Worm (Caenorhabditis elegans): ENCODE measurements around the gene C39B10.5.

The C39B10.5 gene

DNA sequence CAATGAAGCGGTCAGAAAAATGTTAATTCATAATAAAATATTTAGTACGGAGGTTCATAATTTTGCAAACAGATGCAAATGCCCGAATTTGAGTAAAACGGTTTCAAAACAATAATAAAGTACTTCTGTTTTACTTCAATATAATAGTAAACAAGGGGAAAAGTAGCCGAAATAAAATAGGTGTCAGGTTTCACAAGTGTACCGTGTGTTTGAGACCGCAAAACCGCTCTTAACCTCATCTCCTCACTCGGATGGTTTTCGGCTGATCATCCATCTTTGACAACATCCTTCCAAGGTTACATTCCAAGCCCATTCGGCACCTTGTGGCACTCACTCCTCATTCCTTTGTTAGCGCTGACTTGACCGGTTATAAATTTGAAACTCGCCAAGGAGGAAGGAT lies 9.7 kb upstream of the C39B10.5 start:
- TF ChIP-seq F13H6.1 (tag; optimal IDR thresholded peaks at IDR 0.05) (no peak), nhr-10 (tag; optimal IDR thresholded peaks at IDR 0.05) (no peak), alr-1 (tag; optimal IDR thresholded peaks at IDR 0.05) (no peak), unc-62 (GFP tag; optimal IDR thresholded peaks at IDR 0.05) (no peak), ama-1 (optimal IDR thresholded peaks at IDR 0.05) (no peak), nhr-237 (tag; optimal IDR thresholded peaks at IDR 0.05) (no peak), ztf-11 (tag; optimal IDR thresholded peaks at IDR 0.05) (no peak), sem-4 (tag; optimal IDR thresholded peaks at IDR 0.05) (no peak), ZK546.5 (tag; optimal IDR thresholded peaks at IDR 0.05) (no peak), mab-5 (tag; optimal IDR thresholded peaks at IDR 0.05) (no peak), egl-27 (tag; optimal IDR thresholded peaks at IDR 0.05) (no peak), aly-2 (tag; optimal IDR thresholded peaks at IDR 0.05) (no peak), unc-39 (tag; optimal IDR thresholded peaks at IDR 0.05) (no peak), lsy-2 (tag; optimal IDR thresholded peaks at IDR 0.05) (no peak), elt-1 (tag; optimal IDR thresholded peaks at IDR 0.05) (no peak), unc-55 (GFP tag; optimal IDR thresholded peaks at IDR 0.05) (no peak), sma-3 (GFP tag; optimal IDR thresholded peaks at IDR 0.05) (no peak)

DNA sequence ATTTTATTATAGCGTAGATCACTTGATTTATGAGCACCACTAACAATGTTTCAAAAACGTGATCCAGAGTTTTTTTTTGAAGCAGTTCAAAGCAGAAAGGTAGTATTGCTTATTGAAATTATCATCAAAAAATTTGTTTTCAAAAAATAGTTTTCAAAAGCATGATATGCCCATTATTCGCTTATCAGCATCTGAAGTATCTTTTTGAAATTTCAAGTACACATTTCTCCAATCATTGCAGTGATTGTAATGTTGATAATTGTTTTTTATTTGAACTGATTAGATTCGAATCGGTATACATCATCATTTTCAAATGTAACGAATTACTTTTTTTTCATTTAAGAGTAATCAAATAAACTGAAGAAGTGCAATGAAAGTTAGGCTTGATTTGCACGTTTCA lies 6.4 kb upstream of the C39B10.5 start:
- TF ChIP-seq unc-39 (tag; optimal IDR thresholded peaks at IDR 0.05) (no peak), fos-1 (tag; optimal IDR thresholded peaks at IDR 0.05) (peak; percentile 25), skn-1 (tag; optimal IDR thresholded peaks at IDR 0.05) (peak; percentile 54), F13H6.1 (tag; optimal IDR thresholded peaks at IDR 0.05) (no peak), lin-13 (GFP tag; optimal IDR thresholded peaks at IDR 0.05) (no peak)

ce11 chrX:10443836-10444235 lies 3.3 kb upstream of the C39B10.5 start, which contains the start of gene C39B10.3:
C39B10.3 (plus strand) TSS chrX:10444136.
- TF ChIP-seq gmeb-1 (tag; optimal IDR thresholded peaks at IDR 0.05) (no peak), aly-2 (tag; optimal IDR thresholded peaks at IDR 0.05) (no peak), nhr-21 (tag; optimal IDR thresholded peaks at IDR 0.05) (no peak), ztf-1 (GFP tag; conservative IDR thresholded peaks at IDR 0.05) (no peak), crh-2 (tag; optimal IDR thresholded peaks at IDR 0.05) (no peak), sma-3 (GFP tag; optimal IDR thresholded peaks at IDR 0.05) (no peak), ama-1 (optimal IDR thresholded peaks at IDR 0.05) (no peak), unc-55 (GFP tag; optimal IDR thresholded peaks at IDR 0.05) (no peak)

DNA sequence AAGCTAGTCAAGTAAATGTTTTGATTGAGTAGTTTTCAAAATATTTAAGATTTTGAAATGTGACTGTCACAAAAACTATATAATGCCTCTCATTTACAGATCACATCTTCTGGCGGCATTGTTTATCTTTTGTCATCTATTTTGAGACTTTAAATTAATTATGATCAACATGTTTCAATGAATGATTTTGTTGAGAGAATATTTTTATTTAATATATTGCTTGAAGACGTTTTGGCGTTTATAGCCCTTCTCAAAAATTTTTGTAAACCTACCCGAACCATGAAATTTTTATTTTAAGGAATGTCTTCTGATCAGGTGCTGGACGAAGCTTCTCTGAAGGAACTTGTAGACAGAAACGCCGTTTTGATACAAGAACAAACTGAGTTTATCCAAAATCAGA lies 2.4 kb upstream of the C39B10.5 start, which contains the start of gene C39B10.4:
TSS of gene C39B10.4 (plus strand) at position 301 of the 400 bp plus-strand sequence.
- TF ChIP-seq mdl-1 (tag; optimal IDR thresholded peaks at IDR 0.05), result no peak
- TF ChIP-seq gmeb-1 (tag; optimal IDR thresholded peaks at IDR 0.05), result no peak
- TF ChIP-seq elt-3 (tag; optimal IDR thresholded peaks at IDR 0.05), result no peak
- no peak for TF ChIP-seq lin-11 (tag; optimal IDR thresholded peaks at IDR 0.05)
- no peak for TF ChIP-seq sma-3 (GFP tag; optimal IDR thresholded peaks at IDR 0.05)
- no peak for TF ChIP-seq nhr-12 (tag; optimal IDR thresholded peaks at IDR 0.05)
- TF ChIP-seq nhr-6 (tag; optimal IDR thresholded peaks at IDR 0.05), result no peak
- TF ChIP-seq blmp-1 (tag; optimal IDR thresholded peaks at IDR 0.05; ENCODE audit: insufficient read depth), result no peak
- no peak for TF ChIP-seq zag-1 (tag; optimal IDR thresholded peaks at IDR 0.05)
- TF ChIP-seq ztf-11 (tag; optimal IDR thresholded peaks at IDR 0.05), result no peak
- TF ChIP-seq skn-1 (tag; optimal IDR thresholded peaks at IDR 0.05), result no peak
- TF ChIP-seq nhr-23 (tag; optimal IDR thresholded peaks at IDR 0.05), result no peak
- no peak for TF ChIP-seq mbf-1 (tag; optimal IDR thresholded peaks at IDR 0.05)
- TF ChIP-seq ama-1 (optimal IDR thresholded peaks at IDR 0.05), result no peak
- no peak for TF ChIP-seq ceh-82 (tag; optimal IDR thresholded peaks at IDR 0.05)
- no peak for TF ChIP-seq alr-1 (tag; optimal IDR thresholded peaks at IDR 0.05)
- TF ChIP-seq nhr-10 (tag; optimal IDR thresholded peaks at IDR 0.05), result no peak

DNA sequence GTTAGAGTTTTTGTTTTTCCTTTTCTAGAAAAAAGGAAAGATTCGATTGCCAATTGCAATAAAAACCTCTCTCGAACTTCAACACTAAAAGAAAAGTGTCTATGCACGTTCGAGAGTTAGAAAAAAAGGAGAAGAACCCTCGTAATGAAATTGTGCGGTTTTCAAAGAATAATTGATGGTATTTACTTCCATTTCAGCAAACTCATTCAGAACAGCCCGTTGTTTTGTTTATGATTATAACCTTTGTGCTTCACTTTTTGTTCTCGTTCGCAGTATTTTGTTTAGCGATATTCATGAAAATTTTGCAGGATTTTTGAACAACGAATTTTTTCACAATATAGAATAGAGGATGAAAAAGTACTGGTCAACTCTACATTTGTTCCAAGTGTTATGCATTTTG lies 6.8 kb downstream of the C39B10.5 start, which contains the start of gene lgc-41:
TSS of gene lgc-41 (plus strand) at position 301 of the 400 bp plus-strand sequence.
- no peak for TF ChIP-seq nhr-237 (tag; optimal IDR thresholded peaks at IDR 0.05)
- TF ChIP-seq dmd-4 (tag; optimal IDR thresholded peaks at IDR 0.05), result no peak
- TF ChIP-seq egl-27 (tag; optimal IDR thresholded peaks at IDR 0.05), result no peak
- no peak for TF ChIP-seq mbf-1 (tag; optimal IDR thresholded peaks at IDR 0.05)
- TF ChIP-seq unc-55 (GFP tag; optimal IDR thresholded peaks at IDR 0.05), result no peak
- TF ChIP-seq peb-1 (tag; optimal IDR thresholded peaks at IDR 0.05), result no peak
- no peak for TF ChIP-seq aly-2 (tag; optimal IDR thresholded peaks at IDR 0.05)
- no peak for TF ChIP-seq blmp-1 (tag; optimal IDR thresholded peaks at IDR 0.05; ENCODE audit: insufficient read depth)
- TF ChIP-seq zag-1 (tag; optimal IDR thresholded peaks at IDR 0.05), result no peak
- TF ChIP-seq nhr-77 (tag; optimal IDR thresholded peaks at IDR 0.05), result no peak
- TF ChIP-seq nhr-21 (tag; optimal IDR thresholded peaks at IDR 0.05), result no peak
- no peak for TF ChIP-seq nhr-129 (tag; optimal IDR thresholded peaks at IDR 0.05)
- no peak for TF ChIP-seq nhr-25 (tag; optimal IDR thresholded peaks at IDR 0.05)
- TF ChIP-seq ZK546.5 (tag; optimal IDR thresholded peaks at IDR 0.05), result no peak
- no peak for TF ChIP-seq sem-4 (tag; optimal IDR thresholded peaks at IDR 0.05)
